Worm (Caenorhabditis elegans): ENCODE measurements around the gene pafo-1.

Gene pafo-1

DNA sequence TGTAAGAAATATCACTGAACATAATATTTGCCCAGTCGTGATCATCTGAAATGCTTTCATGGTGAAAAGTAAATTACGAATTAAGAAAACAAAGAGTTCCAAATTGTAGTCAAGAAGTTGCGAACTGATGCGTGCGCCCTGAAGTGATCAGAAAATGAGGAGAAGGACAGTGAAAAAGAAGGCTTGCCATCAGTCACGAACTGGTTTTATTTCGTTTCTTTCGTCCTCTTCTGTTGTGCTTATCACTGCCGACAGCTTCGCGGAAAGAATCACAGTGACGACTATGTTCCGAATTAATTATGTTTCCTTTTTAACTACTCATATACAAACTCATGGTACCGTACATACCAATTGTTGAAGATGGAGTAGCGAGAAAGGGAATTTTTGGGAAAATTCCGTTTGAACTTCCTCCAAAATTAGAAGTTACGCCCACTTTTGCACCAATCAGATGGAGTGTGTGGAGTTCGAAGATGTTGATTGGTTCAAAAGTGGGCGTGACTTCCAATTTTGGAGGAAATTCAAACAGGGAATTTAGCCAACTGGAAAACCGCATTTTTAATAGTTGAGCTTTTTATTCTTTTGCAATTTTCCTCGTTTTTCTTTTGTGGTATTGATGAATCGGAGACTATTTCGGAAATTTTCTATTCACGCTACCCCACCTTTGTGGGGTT lies 18.3 kb upstream of the pafo-1 start, which contains the start of gene C55A6.12:
Gene C55A6.12, minus strand, starts transcription at position 51 of the 671 bp plus-strand sequence.
- no peak for TF ChIP-seq flt-1 (GFP tag; IDR thresholded peaks at IDR 0.05)
- TF ChIP-seq tra-4 (tag; optimal IDR thresholded peaks at IDR 0.05), result no peak
- no peak for TF ChIP-seq hnd-1 (tag; optimal IDR thresholded peaks at IDR 0.05)
- no peak for TF ChIP-seq hmg-4 (GFP tag; optimal IDR thresholded peaks at IDR 0.05)
- TF ChIP-seq ama-1 (optimal IDR thresholded peaks at IDR 0.05), result no peak
- no peak for TF ChIP-seq sea-1 (GFP tag; conservative IDR thresholded peaks at IDR 0.05)

- TF ChIP-seq tbx-11 (GFP tag; IDR thresholded peaks at IDR 0.05) (peak; percentile 62; the same call in 1 of the 2 replicates), sea-1 (GFP tag; conservative IDR thresholded peaks at IDR 0.05) (peak; percentile 57; the same call in 1 of the 2 replicates), ets-7 (tag; optimal IDR thresholded peaks at IDR 0.05) (peak; percentile 15), scrt-1 (GFP tag; IDR thresholded peaks at IDR 0.05) (0 out of 2 replicates have a peak, but pooled peaks have one; percentile 53)
Observed at ce11 chrV:11504853-11505397, 16.6 kb upstream of the pafo-1 start, which contains the start of the genes C55A6.1 and C55A6.10. C55A6.1 (minus strand) TSS chrV:11504968. C55A6.10 (plus strand) TSS chrV:11505347.

- TF ChIP-seq hnd-1 (tag; optimal IDR thresholded peaks at IDR 0.05) (no peak), sea-1 (GFP tag; conservative IDR thresholded peaks at IDR 0.05) (no peak), ceh-13 (GFP tag; optimal IDR thresholded peaks at IDR 0.05) (no peak), scrt-1 (GFP tag; IDR thresholded peaks at IDR 0.05) (no peak), tbx-37 (GFP tag; conservative IDR thresholded peaks at IDR 0.05) (no peak), B0310.2 (tag; optimal IDR thresholded peaks at IDR 0.05) (no peak), ama-1 (optimal IDR thresholded peaks at IDR 0.05) (no peak), ets-7 (tag; optimal IDR thresholded peaks at IDR 0.05) (no peak), flt-1 (GFP tag; IDR thresholded peaks at IDR 0.05) (no peak), F13C5.2 (tag; optimal IDR thresholded peaks at IDR 0.05) (no peak), tra-4 (tag; optimal IDR thresholded peaks at IDR 0.05) (no peak), tbx-11 (GFP tag; IDR thresholded peaks at IDR 0.05) (no peak), hmg-4 (GFP tag; optimal IDR thresholded peaks at IDR 0.05) (no peak)
Observed at ce11 chrV:11506347-11506746, 15.2 kb upstream of the pafo-1 start.

DNA sequence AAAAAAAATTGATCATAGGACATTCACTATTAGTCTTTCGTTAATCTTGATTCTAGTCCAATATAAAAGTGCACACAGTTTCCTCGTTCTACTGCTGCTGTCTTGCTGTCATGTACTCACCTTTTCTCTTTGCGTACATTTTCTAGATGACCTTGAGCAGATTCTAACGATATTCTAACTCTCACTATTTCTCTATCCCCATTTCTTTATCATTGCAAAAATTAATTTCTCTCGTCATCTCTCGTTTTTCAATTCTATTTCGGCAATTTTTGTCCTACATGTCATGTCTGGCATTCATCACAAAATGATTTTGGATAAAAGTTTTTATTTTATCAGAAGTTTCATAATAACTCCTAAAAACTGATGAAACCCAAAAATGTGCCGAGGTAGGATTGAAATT lies 12.7 kb upstream of the pafo-1 start, which contains the start of gene ttll-5:
Gene ttll-5, plus strand, starts transcription at position 288 of the 400 bp plus-strand sequence.
- TF ChIP-seq ceh-13 (GFP tag; optimal IDR thresholded peaks at IDR 0.05) (no peak), flt-1 (GFP tag; IDR thresholded peaks at IDR 0.05) (no peak), tbx-37 (GFP tag; conservative IDR thresholded peaks at IDR 0.05) (no peak), tra-4 (tag; optimal IDR thresholded peaks at IDR 0.05) (no peak), aly-1 (tag; optimal IDR thresholded peaks at IDR 0.05) (no peak), hmg-4 (GFP tag; optimal IDR thresholded peaks at IDR 0.05) (no peak), ama-1 (optimal IDR thresholded peaks at IDR 0.05) (no peak), ets-7 (tag; optimal IDR thresholded peaks at IDR 0.05) (no peak), tbx-11 (GFP tag; IDR thresholded peaks at IDR 0.05) (no peak), hnd-1 (tag; optimal IDR thresholded peaks at IDR 0.05) (no peak), pes-1 (GFP tag; IDR thresholded peaks at IDR 0.05) (no peak), scrt-1 (GFP tag; IDR thresholded peaks at IDR 0.05) (no peak), hmbx-1 (tag; optimal IDR thresholded peaks at IDR 0.05) (no peak), sea-1 (GFP tag; conservative IDR thresholded peaks at IDR 0.05) (no peak), B0310.2 (tag; optimal IDR thresholded peaks at IDR 0.05) (no peak)

DNA sequence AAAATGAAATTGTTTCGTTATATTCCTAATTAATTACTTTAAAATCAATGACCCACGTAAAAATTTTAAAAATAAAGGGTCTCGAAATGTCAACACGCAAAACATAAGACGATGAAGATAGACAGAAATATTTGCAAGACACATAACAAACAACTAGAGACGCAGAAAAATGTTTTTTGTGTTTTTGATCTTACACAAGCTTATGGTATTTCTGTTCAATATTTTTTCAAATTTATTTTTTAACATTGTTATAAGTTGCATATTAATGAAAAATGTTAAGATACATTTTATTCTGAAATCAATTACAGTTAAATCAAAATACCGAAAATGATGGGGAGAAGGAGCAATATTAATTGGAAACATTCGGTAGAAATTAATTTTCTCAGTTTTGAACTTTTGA lies 8.1 kb upstream of the pafo-1 start, which contains the start of gene C55A6.3:
Gene C55A6.3, minus strand, starts transcription at position 101 of the 400 bp plus-strand sequence.
- TF ChIP-seq flt-1 (GFP tag; IDR thresholded peaks at IDR 0.05) (no peak), tbx-37 (GFP tag; conservative IDR thresholded peaks at IDR 0.05) (no peak), hmg-4 (GFP tag; optimal IDR thresholded peaks at IDR 0.05) (no peak), ceh-13 (GFP tag; optimal IDR thresholded peaks at IDR 0.05) (no peak), tbx-11 (GFP tag; IDR thresholded peaks at IDR 0.05) (no peak), F13C5.2 (tag; optimal IDR thresholded peaks at IDR 0.05) (no peak), ama-1 (optimal IDR thresholded peaks at IDR 0.05) (no peak), hmbx-1 (tag; optimal IDR thresholded peaks at IDR 0.05) (no peak), aly-1 (tag; optimal IDR thresholded peaks at IDR 0.05) (no peak), ceh-36 (tag; optimal IDR thresholded peaks at IDR 0.05) (no peak), tra-4 (tag; optimal IDR thresholded peaks at IDR 0.05) (no peak), sea-1 (GFP tag; conservative IDR thresholded peaks at IDR 0.05) (no peak), ets-7 (tag; optimal IDR thresholded peaks at IDR 0.05) (no peak), hnd-1 (tag; optimal IDR thresholded peaks at IDR 0.05) (no peak), scrt-1 (GFP tag; IDR thresholded peaks at IDR 0.05) (no peak)

DNA sequence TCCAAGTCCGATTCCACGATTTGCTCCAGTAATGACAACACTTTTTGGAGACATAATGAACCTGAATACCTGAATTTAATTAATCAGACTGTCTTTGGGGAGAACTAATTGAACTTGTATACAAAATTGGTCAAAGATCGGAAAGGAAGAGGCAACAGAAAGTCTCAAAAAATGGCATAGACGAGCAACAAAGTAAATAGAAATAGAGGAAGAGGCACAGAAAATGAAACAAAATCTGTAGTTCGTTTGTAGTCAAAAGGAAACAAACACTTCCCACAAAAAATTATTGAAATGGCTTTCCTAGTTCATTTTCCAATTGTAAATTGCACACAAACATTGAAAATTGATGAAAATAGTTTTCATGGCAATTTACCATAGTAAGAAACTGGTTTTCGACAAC lies 6.8 kb upstream of the pafo-1 start, which contains the start of gene C55A6.6:
Gene C55A6.6, minus strand, starts transcription at position 61 of the 400 bp plus-strand sequence.
- TF ChIP-seq hmbx-1 (tag; optimal IDR thresholded peaks at IDR 0.05), result no peak
- no peak for TF ChIP-seq sea-1 (GFP tag; conservative IDR thresholded peaks at IDR 0.05)
- TF ChIP-seq tbx-37 (GFP tag; conservative IDR thresholded peaks at IDR 0.05), result no peak
- no peak for TF ChIP-seq tbx-11 (GFP tag; IDR thresholded peaks at IDR 0.05)
- no peak for TF ChIP-seq hmg-4 (GFP tag; optimal IDR thresholded peaks at IDR 0.05)
- no peak for TF ChIP-seq ceh-36 (tag; optimal IDR thresholded peaks at IDR 0.05)
- TF ChIP-seq B0310.2 (tag; optimal IDR thresholded peaks at IDR 0.05), result no peak
- no peak for TF ChIP-seq scrt-1 (GFP tag; IDR thresholded peaks at IDR 0.05)
- TF ChIP-seq aly-1 (tag; optimal IDR thresholded peaks at IDR 0.05), result no peak
- TF ChIP-seq ceh-13 (GFP tag; optimal IDR thresholded peaks at IDR 0.05), result no peak
- no peak for TF ChIP-seq pes-1 (GFP tag; IDR thresholded peaks at IDR 0.05)
- no peak for TF ChIP-seq ama-1 (optimal IDR thresholded peaks at IDR 0.05)

DNA sequence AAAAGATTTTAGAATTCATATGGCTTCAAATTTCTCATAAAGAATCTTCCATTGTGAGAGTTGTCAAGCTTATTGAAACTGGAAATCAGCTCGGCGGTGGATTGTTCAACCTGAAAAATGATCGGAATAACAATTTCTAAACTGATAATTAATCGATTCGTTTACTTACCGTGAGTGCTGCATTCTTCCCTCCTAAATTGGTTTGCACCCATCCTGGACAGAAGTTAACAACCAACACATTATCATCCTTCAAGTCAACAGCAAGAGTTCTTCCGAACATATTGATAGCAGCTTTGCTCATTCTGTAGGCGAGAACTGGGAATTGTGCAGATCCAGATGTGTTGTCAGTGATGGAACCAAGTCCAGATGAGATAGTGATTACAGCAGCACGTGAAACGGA lies 6.4 kb upstream of the pafo-1 start:
- TF ChIP-seq flt-1 (GFP tag; IDR thresholded peaks at IDR 0.05) (no peak), hnd-1 (tag; optimal IDR thresholded peaks at IDR 0.05) (no peak), aly-1 (tag; optimal IDR thresholded peaks at IDR 0.05) (no peak), tra-4 (tag; optimal IDR thresholded peaks at IDR 0.05) (no peak), ceh-13 (GFP tag; optimal IDR thresholded peaks at IDR 0.05) (no peak)
